Worm (Caenorhabditis elegans) whole organism, L3 larva: ENCODE measurements around the gene F19B10.3.

Source experiments
- ama-1 ChIP-seq: fragments of 150-350 bp; optimal IDR thresholded peaks from 2 replicates; lab custom pipeline; 2018
- ceh-82 ChIP-seq: fragments of 150-350 bp; optimal IDR thresholded peaks from 2 replicates; lab custom pipeline; 2014; ENCODE audit warnings: missing biosample characterization, missing genetic modification characterization
- elt-2 ChIP-seq: sonication (generic microtip); optimal IDR thresholded peaks from 2 replicates; lab custom pipeline; 2016; ENCODE audit warnings: missing genetic modification reagents, mild to moderate bottlenecking, missing genetic modification characterization, missing compliant biosample characterization
- fos-1 ChIP-seq: fragments of 150-350 bp; optimal IDR thresholded peaks from 2 replicates; lab custom pipeline; 2014; ENCODE audit warnings: missing biosample characterization, missing genetic modification characterization
- nhr-12 ChIP-seq: fragments of 150-350 bp; optimal IDR thresholded peaks from 2 replicates; lab custom pipeline; 2014; ENCODE audit warnings: missing biosample characterization, missing genetic modification characterization
- nhr-23 ChIP-seq: fragments of 150-350 bp; optimal IDR thresholded peaks from 2 replicates; lab custom pipeline; 2014; ENCODE audit warnings: missing biosample characterization, missing genetic modification reagents, missing genetic modification characterization
- nhr-237 ChIP-seq: fragments of 150-350 bp; optimal IDR thresholded peaks from 2 replicates; lab custom pipeline; 2014; ENCODE audit warnings: missing biosample characterization, missing genetic modification characterization
- nhr-76 ChIP-seq: fragments of 150-350 bp; sonication (generic microtip); optimal IDR thresholded peaks from 5 replicates; lab custom pipeline; 2014; ENCODE audit warnings: missing biosample characterization, missing genetic modification characterization
- nhr-77 ChIP-seq: fragments of 150-350 bp; optimal IDR thresholded peaks from 2 replicates; lab custom pipeline; 2014; ENCODE audit warnings: missing biosample characterization, missing genetic modification characterization
- pha-4 ChIP-seq: fragments of 150-350 bp; optimal IDR thresholded peaks from 2 replicates; lab custom pipeline; 2014; ENCODE audit warnings: missing biosample characterization, missing genetic modification reagents, missing genetic modification characterization
- unc-62 ChIP-seq: fragments of 150-350 bp; sonication (generic microtip); optimal IDR thresholded peaks from 4 replicates; lab custom pipeline; 2014; ENCODE audit warnings: missing biosample characterization, missing genetic modification reagents, missing genetic modification characterization

DNA sequence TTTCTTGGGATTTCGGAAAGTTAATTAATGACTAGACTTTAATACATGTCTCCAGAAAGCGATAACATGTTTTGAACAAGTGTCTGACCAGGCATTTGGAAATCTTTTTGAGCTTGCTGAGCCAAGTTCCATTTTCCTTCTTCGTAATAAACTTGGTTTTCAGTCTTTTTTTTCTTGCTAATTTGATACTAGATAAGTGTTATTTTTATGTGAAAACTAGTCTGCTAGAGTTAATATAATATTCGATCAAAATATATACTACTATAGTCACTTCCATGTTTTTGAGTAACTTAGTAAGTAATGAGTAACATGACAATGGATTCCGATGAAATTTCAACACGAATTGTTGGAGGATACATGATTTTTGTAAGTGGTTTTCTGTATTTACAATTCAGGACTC, 44.7 kb downstream of the F19B10.3 start, which contains the start of gene srx-110:
- TF ChIP-seq nhr-76 (tag; lab: Kevin White, UChicago) (no peak), nhr-12 (tag; lab: Kevin White, UChicago) (no peak), unc-62 (GFP tag; lab: Kevin White, UChicago) (no peak), ceh-82 (tag; lab: Kevin White, UChicago) (no peak), nhr-77 (tag; lab: Kevin White, UChicago) (no peak), nhr-237 (tag; lab: Kevin White, UChicago) (no peak), fos-1 (tag; lab: Kevin White, UChicago) (no peak), nhr-23 (no peak), pha-4 (no peak), elt-2 (no peak), ama-1 (no peak)
